Worm (Caenorhabditis elegans) whole organism, dauer: ENCODE data around the gene C15B12.2.

Experiments used
- unc-62 ChIP-seq: sonication (generic microtip); optimal IDR thresholded peaks from 2 replicates; lab custom pipeline; 2017; ENCODE audit warnings: missing biosample characterization, missing genetic modification reagents, missing genetic modification characterization

The C15B12.2 gene

ce11 chrX:6505662-6506061 lies 42.5 kb downstream of the C15B12.2 start, which contains the start of gene glr-8:
glr-8 (plus strand) TSS chrX:6505980.
- no peak for TF ChIP-seq unc-62

- TF ChIP-seq unc-62: no peak
Observed at ce11 chrX:6507734-6508133, 44.5 kb downstream of the C15B12.2 start.

- TF ChIP-seq unc-62: no peak
Observed at ce11 chrX:6509813-6510212, 46.6 kb downstream of the C15B12.2 start.

ce11 chrX:6510627-6511026 lies 47.4 kb downstream of the C15B12.2 start, which contains the start of gene ttr-36:
ttr-36 (plus strand) TSS chrX:6510927.
- TF ChIP-seq unc-62: no peak

- TF ChIP-seq unc-62: no peak
Observed at ce11 chrX:6511985-6512384, 48.8 kb downstream of the C15B12.2 start, which contains the start of gene ttr-35. ttr-35 (plus strand) TSS chrX:6512285.

ce11 chrX:6514466-6514865 lies 51.3 kb downstream of the C15B12.2 start:
- no peak for TF ChIP-seq unc-62

ce11 chrX:6515267-6515666 lies 52.1 kb downstream of the C15B12.2 start:
- no peak for TF ChIP-seq unc-62
